Worm (Caenorhabditis elegans) whole organism, late embryonic: ENCODE results near the gene F54F7.6.

Source experiments
- C08G9.2 ChIP-seq: sonication (generic microtip); optimal IDR thresholded peaks from 2 replicates; lab custom pipeline; 2016; ENCODE audit warnings: mild to moderate bottlenecking, missing genetic modification characterization, moderate library complexity, missing compliant biosample characterization
- C38D4.7 ChIP-seq: fragments of 200-800 bp; sonication (Bioruptor generic); optimal IDR thresholded peaks from 2 replicates; lab custom pipeline; 2018; ENCODE audit warnings: mild to moderate bottlenecking, missing genetic modification characterization, moderate library complexity, missing compliant biosample characterization
- K09A11.1 ChIP-seq: sonication (generic microtip); optimal IDR thresholded peaks from 2 replicates; lab custom pipeline; 2017; ENCODE audit warnings: antibody characterized with exemption, mild to moderate bottlenecking, missing genetic modification characterization, missing compliant biosample characterization; ENCODE audit not compliant: insufficient read depth
- T23F11.4 ChIP-seq: fragments of 200-800 bp; sonication (Bioruptor generic); optimal IDR thresholded peaks from 2 replicates; lab custom pipeline; 2018; ENCODE audit warnings: mild to moderate bottlenecking, missing genetic modification characterization, missing compliant biosample characterization
- ama-1 ChIP-seq: fragments of 150-350 bp; optimal IDR thresholded peaks from 2 replicates; lab custom pipeline; 2014
- ceh-19 ChIP-seq: fragments of 200-800 bp; sonication (Bioruptor generic); optimal IDR thresholded peaks from 2 replicates; lab custom pipeline; 2018; ENCODE audit warnings: mild to moderate bottlenecking, missing genetic modification characterization, missing compliant biosample characterization
- ceh-2 ChIP-seq: sonication (generic microtip); optimal IDR thresholded peaks from 2 replicates; lab custom pipeline; 2016; ENCODE audit warnings: missing genotype, missing genetic modification characterization, missing compliant biosample characterization
- ceh-22 ChIP-seq: sonication (generic microtip); optimal IDR thresholded peaks from 2 replicates; lab custom pipeline; 2017; ENCODE audit warnings: missing biosample characterization, missing genetic modification characterization
- ceh-24 ChIP-seq: sonication (generic microtip); optimal IDR thresholded peaks from 2 replicates; lab custom pipeline; 2016; ENCODE audit warnings: mild to moderate bottlenecking, missing genetic modification characterization, missing compliant biosample characterization
- ceh-30 ChIP-seq: fragments of 150-350 bp; optimal IDR thresholded peaks from 2 replicates; lab custom pipeline; 2014; ENCODE audit warnings: missing biosample characterization, missing genetic modification characterization
- ceh-31 ChIP-seq: sonication (generic microtip); optimal IDR thresholded peaks from 2 replicates; lab custom pipeline; 2016; ENCODE audit warnings: missing genetic modification characterization, missing compliant biosample characterization
- ceh-6 ChIP-seq: fragments of 200-800 bp; sonication (Bioruptor generic); optimal IDR thresholded peaks from 2 replicates; lab custom pipeline; 2018; ENCODE audit warnings: mild to moderate bottlenecking, missing genetic modification characterization, missing compliant biosample characterization
- dmd-4 ChIP-seq: sonication (generic microtip); optimal IDR thresholded peaks from 2 replicates; lab custom pipeline; 2016; ENCODE audit warnings: borderline replicate concordance, missing genetic modification characterization, missing compliant biosample characterization
- elt-2 ChIP-seq: sonication (generic microtip); optimal IDR thresholded peaks from 2 replicates; lab custom pipeline; 2016; ENCODE audit warnings: missing genetic modification reagents, missing genetic modification characterization, missing compliant biosample characterization
- eyg-1 ChIP-seq: sonication (generic microtip); optimal IDR thresholded peaks from 2 replicates; lab custom pipeline; 2016; ENCODE audit warnings: missing genotype, missing genetic modification characterization, missing compliant biosample characterization
- fkh-10 ChIP-seq: fragments of 150-350 bp; optimal IDR thresholded peaks from 2 replicates; lab custom pipeline; 2014; ENCODE audit warnings: missing biosample characterization, missing genetic modification reagents, missing genetic modification characterization
- fkh-6 ChIP-seq: sonication (generic microtip); optimal IDR thresholded peaks from 2 replicates; lab custom pipeline; 2016; ENCODE audit warnings: missing genetic modification characterization, missing compliant biosample characterization
- gmeb-2 ChIP-seq: sonication (generic microtip); optimal IDR thresholded peaks from 2 replicates; lab custom pipeline; 2016; ENCODE audit warnings: missing genetic modification characterization, inconsistent platforms, missing compliant biosample characterization
- hlh-13 ChIP-seq: fragments of 200-800 bp; sonication (Bioruptor generic); optimal IDR thresholded peaks from 2 replicates; lab custom pipeline; 2018; ENCODE audit warnings: mild to moderate bottlenecking, missing genetic modification characterization, missing compliant biosample characterization
- hlh-15 ChIP-seq: sonication (generic microtip); optimal IDR thresholded peaks from 2 replicates; lab custom pipeline; 2016; ENCODE audit warnings: missing genetic modification characterization, missing compliant biosample characterization
- hlh-30 ChIP-seq: sonication (generic microtip); optimal IDR thresholded peaks from 2 replicates; lab custom pipeline; 2017; ENCODE audit warnings: antibody characterized with exemption, missing genetic modification characterization, missing compliant biosample characterization; ENCODE audit not compliant: insufficient read depth
- hlh-6 ChIP-seq: sonication (generic microtip); optimal IDR thresholded peaks from 2 replicates; lab custom pipeline; 2016; ENCODE audit warnings: missing genotype, missing genetic modification characterization, missing compliant biosample characterization
- lim-6 ChIP-seq: sonication (generic microtip); optimal IDR thresholded peaks from 2 replicates; lab custom pipeline; 2016; ENCODE audit warnings: missing genetic modification characterization, missing compliant biosample characterization
- mec-3 ChIP-seq: sonication (generic microtip); optimal IDR thresholded peaks from 2 replicates; lab custom pipeline; 2016; ENCODE audit warnings: borderline replicate concordance, missing genetic modification characterization, missing compliant biosample characterization
- nfya-1 ChIP-seq: sonication (generic microtip); optimal IDR thresholded peaks from 2 replicates; lab custom pipeline; 2017; ENCODE audit warnings: missing genetic modification characterization, mild to moderate bottlenecking, missing compliant biosample characterization, antibody characterized with exemption, moderate library complexity
- nhr-11 ChIP-seq: fragments of 150-350 bp; optimal IDR thresholded peaks from 2 replicates; lab custom pipeline; 2014; ENCODE audit warnings: missing biosample characterization, missing genetic modification characterization
- npax-4 ChIP-seq: sonication (generic microtip); optimal IDR thresholded peaks from 2 replicates; lab custom pipeline; 2016; ENCODE audit warnings: missing genetic modification characterization, missing compliant biosample characterization
- odd-2 ChIP-seq: sonication (generic microtip); optimal IDR thresholded peaks from 2 replicates; lab custom pipeline; 2017; ENCODE audit warnings: antibody characterized with exemption, mild to moderate bottlenecking, missing genetic modification characterization, missing compliant biosample characterization
- pag-3 ChIP-seq: sonication (generic microtip); optimal IDR thresholded peaks from 2 replicates; lab custom pipeline; 2016; ENCODE audit warnings: missing compliant biosample characterization, missing genetic modification characterization, borderline replicate concordance
- pat-9 ChIP-seq: fragments of 200-800 bp; sonication (Bioruptor generic); optimal IDR thresholded peaks from 2 replicates; lab custom pipeline; 2018; ENCODE audit warnings: mild to moderate bottlenecking, missing genetic modification characterization, moderate library complexity, missing compliant biosample characterization
- pqm-1 ChIP-seq: sonication (generic microtip); optimal IDR thresholded peaks from 2 replicates; lab custom pipeline; 2016; ENCODE audit warnings: missing genetic modification characterization, missing compliant biosample characterization
- pros-1 ChIP-seq: fragments of 150-350 bp; optimal IDR thresholded peaks from 2 replicates; lab custom pipeline; 2014; ENCODE audit warnings: missing biosample characterization, missing genetic modification reagents, missing genetic modification characterization
- ref-2 ChIP-seq: sonication (generic microtip); optimal IDR thresholded peaks from 2 replicates; lab custom pipeline; 2016; ENCODE audit warnings: missing genetic modification characterization, missing compliant biosample characterization
- sox-2 ChIP-seq: fragments of 200-800 bp; sonication (Bioruptor generic); IDR thresholded peaks from 2 replicates; pipeline ENCODE4 v1.3.6; 2022; ENCODE audit warnings: missing genetic modification reagents, missing genetic modification characterization, missing compliant biosample characterization
- sox-4 ChIP-seq: sonication (generic microtip); optimal IDR thresholded peaks from 2 replicates; lab custom pipeline; 2017; ENCODE audit warnings: mild to moderate bottlenecking, missing genetic modification characterization, inconsistent platforms, missing compliant biosample characterization
- ttx-3 ChIP-seq: sonication (generic microtip); optimal IDR thresholded peaks from 2 replicates; lab custom pipeline; 2016; ENCODE audit warnings: missing genetic modification reagents, missing genetic modification characterization, missing compliant biosample characterization
- unc-55 ChIP-seq: sonication (generic microtip); optimal IDR thresholded peaks from 2 replicates; lab custom pipeline; 2017; ENCODE audit warnings: missing biosample characterization, missing genetic modification reagents, missing genetic modification characterization
- unc-86 ChIP-seq: sonication (generic microtip); optimal IDR thresholded peaks from 2 replicates; lab custom pipeline; 2016; ENCODE audit warnings: missing genetic modification characterization, missing compliant biosample characterization

Gene F54F7.6

ce11 chrX:11852494-11852893 lies 12.7 kb upstream of the F54F7.6 start, which contains the start of gene xtr-1:
Gene xtr-1 (plus strand): TSS chrX:11852794.
- no peak for TF ChIP-seq odd-2
- no peak for TF ChIP-seq ceh-31 (tag; lab: Kevin White, UChicago)
- TF ChIP-seq unc-86 (tag; lab: Kevin White, UChicago): no peak
- TF ChIP-seq fkh-6: no peak
- no peak for TF ChIP-seq ceh-24 (tag; lab: Kevin White, UChicago)
- no peak for TF ChIP-seq ceh-22 (tag; lab: Kevin White, UChicago)
- no peak for TF ChIP-seq ceh-6 (GFP tag; lab: Kevin White, UChicago)
- TF ChIP-seq T23F11.4 (GFP tag; lab: Kevin White, UChicago): no peak
- no peak for TF ChIP-seq hlh-30
- no peak for TF ChIP-seq npax-4 (tag; lab: Kevin White, UChicago)
- no peak for TF ChIP-seq ama-1 (lab: Kevin White, UChicago)
- TF ChIP-seq pqm-1 (tag; lab: Kevin White, UChicago): no peak

- TF ChIP-seq pag-3 (tag; lab: Kevin White, UChicago): no peak
- no peak for TF ChIP-seq sox-4 (tag; lab: Kevin White, UChicago)
- TF ChIP-seq gmeb-2: no peak
- no peak for TF ChIP-seq K09A11.1
These were observed 10.8 kb upstream of the F54F7.6 start for ce11 chrX:11854432-11854831.

- no peak for TF ChIP-seq lim-6
- TF ChIP-seq dmd-4 (tag; lab: Kevin White, UChicago): no peak
- TF ChIP-seq C38D4.7 (GFP tag; lab: Kevin White, UChicago): no peak
- no peak for TF ChIP-seq ref-2
- TF ChIP-seq unc-55 (GFP tag; lab: Kevin White, UChicago): no peak
- TF ChIP-seq pros-1 (tag; lab: Kevin White, UChicago): no peak
- TF ChIP-seq C08G9.2 (tag; lab: Kevin White, UChicago): no peak
- TF ChIP-seq fkh-10: no peak
- no peak for TF ChIP-seq mec-3 (tag; lab: Kevin White, UChicago)
- TF ChIP-seq ama-1 (lab: Kevin White, UChicago): no peak
- TF ChIP-seq pat-9: no peak
- no peak for TF ChIP-seq ceh-30 (tag; lab: Kevin White, UChicago)
- no peak for TF ChIP-seq K09A11.1
- no peak for TF ChIP-seq hlh-13
These were observed 10.3 kb upstream of the F54F7.6 start, which contains the start of gene F54F7.8 for ce11 chrX:11854903-11855302. Gene F54F7.8 (minus strand): TSS chrX:11855003.

ce11 chrX:11856214-11856613 lies 9.0 kb upstream of the F54F7.6 start:
- no peak for TF ChIP-seq ceh-2 (tag; lab: Kevin White, UChicago)
- TF ChIP-seq hlh-30: no peak
- no peak for TF ChIP-seq hlh-15 (tag; lab: Kevin White, UChicago)
- no peak for TF ChIP-seq sox-2
- no peak for TF ChIP-seq K09A11.1
- TF ChIP-seq eyg-1 (tag; lab: Kevin White, UChicago): no peak
- TF ChIP-seq pat-9: no peak
- no peak for TF ChIP-seq ceh-19 (GFP tag; lab: Kevin White, UChicago)
- TF ChIP-seq ttx-3 (tag; lab: Kevin White, UChicago): no peak
- TF ChIP-seq nfya-1 (tag; lab: Kevin White, UChicago): no peak
- TF ChIP-seq pqm-1 (tag; lab: Kevin White, UChicago): no peak
- no peak for TF ChIP-seq nhr-11 (tag; lab: Kevin White, UChicago)
- TF ChIP-seq ceh-24 (tag; lab: Kevin White, UChicago): no peak
- TF ChIP-seq hlh-6 (tag; lab: Kevin White, UChicago): no peak
- TF ChIP-seq fkh-6: no peak
- no peak for TF ChIP-seq elt-2
- TF ChIP-seq pag-3 (tag; lab: Kevin White, UChicago): no peak
- TF ChIP-seq, all 69 proteins: peak for 0
